Worm (Caenorhabditis elegans) whole organism, mixed stage, embryonic: Measurements from ENCODE around the gene sru-12.

ENCODE experiments used
- ceh-43 ChIP-seq: fragments of 200-800 bp; sonication (Bioruptor generic); optimal IDR thresholded peaks from 2 replicates; lab custom pipeline; 2018; ENCODE audit warnings: mild to moderate bottlenecking, missing genetic modification characterization, moderate library complexity, missing compliant biosample characterization
- ces-1 ChIP-seq: fragments of 150-350 bp; optimal IDR thresholded peaks from 2 replicates; lab custom pipeline; 2014; ENCODE audit warnings: missing biosample characterization, missing genetic modification reagents, missing genetic modification characterization
- elt-1 ChIP-seq: sonication (generic microtip); optimal IDR thresholded peaks from 2 replicates; lab custom pipeline; 2017; ENCODE audit warnings: missing genetic modification characterization, mild to moderate bottlenecking, missing compliant biosample characterization, antibody characterized with exemption, moderate library complexity, borderline replicate concordance; ENCODE audit not compliant: insufficient read depth
- elt-3 ChIP-seq: fragments of 150-350 bp; optimal IDR thresholded peaks from 2 replicates; lab custom pipeline; 2014; ENCODE audit warnings: missing biosample characterization, missing genetic modification characterization
- ham-2 ChIP-seq: fragments of 200-800 bp; sonication (Bioruptor generic); optimal IDR thresholded peaks from 2 replicates; lab custom pipeline; 2018; ENCODE audit warnings: mild to moderate bottlenecking, missing genetic modification characterization, missing compliant biosample characterization
- lin-13 ChIP-seq: fragments of 150-350 bp; optimal IDR thresholded peaks from 2 replicates; lab custom pipeline; 2014; ENCODE audit warnings: missing biosample characterization, missing genetic modification characterization
- lsy-2 ChIP-seq: fragments of 150-350 bp; optimal IDR thresholded peaks from 2 replicates; lab custom pipeline; 2014; ENCODE audit warnings: missing biosample characterization, missing genetic modification characterization
- mab-5 ChIP-seq: fragments of 150-350 bp; optimal IDR thresholded peaks from 2 replicates; lab custom pipeline; 2014; ENCODE audit warnings: missing biosample characterization, missing genetic modification characterization
- mep-1 ChIP-seq: fragments of 150-350 bp; optimal IDR thresholded peaks from 2 replicates; lab custom pipeline; 2017; ENCODE audit warnings: missing biosample characterization, missing genetic modification reagents, missing genetic modification characterization, inconsistent platforms
- nhr-12 ChIP-seq: fragments of 150-350 bp; optimal IDR thresholded peaks from 2 replicates; lab custom pipeline; 2014; ENCODE audit warnings: missing biosample characterization, missing genetic modification characterization
- nhr-237 ChIP-seq: fragments of 150-350 bp; optimal IDR thresholded peaks from 2 replicates; lab custom pipeline; 2014; ENCODE audit warnings: missing biosample characterization, missing genetic modification characterization
- unc-120 ChIP-seq: sonication (generic microtip); optimal IDR thresholded peaks from 2 replicates; lab custom pipeline; 2017; ENCODE audit warnings: missing genetic modification characterization, missing compliant biosample characterization; ENCODE audit not compliant: poor library complexity, severe bottlenecking
- unc-62 ChIP-seq: fragments of 150-350 bp; optimal IDR thresholded peaks from 2 replicates; lab custom pipeline; 2014; ENCODE audit warnings: missing biosample characterization, missing genetic modification reagents, missing genetic modification characterization
- ztf-11 ChIP-seq: fragments of 150-350 bp; optimal IDR thresholded peaks from 2 replicates; lab custom pipeline; 2014; ENCODE audit warnings: missing biosample characterization, missing genetic modification characterization

ce11 chrIV:13540165-13540564 is 42.8 kb upstream of the sru-12 start, which contains the start of gene rsd-2:
- TF ChIP-seq nhr-12 (tag; lab: Kevin White, UChicago) (no peak), nhr-237 (tag; lab: Kevin White, UChicago) (no peak), ceh-43 (GFP tag; lab: Kevin White, UChicago) (no peak), ztf-11 (tag; lab: Kevin White, UChicago) (no peak), elt-1 (tag; lab: Kevin White, UChicago) (no peak), unc-120 (tag; lab: Kevin White, UChicago) (no peak), lsy-2 (tag; lab: Kevin White, UChicago) (no peak), lin-13 (tag; lab: Kevin White, UChicago) (no peak), mep-1 (tag; lab: Kevin White, UChicago) (no peak), ces-1 (GFP tag; lab: Kevin White, UChicago) (no peak), mab-5 (no peak), ham-2 (GFP tag; lab: Kevin White, UChicago) (no peak), unc-62 (GFP tag; lab: Kevin White, UChicago) (no peak), elt-3 (tag; lab: Kevin White, UChicago) (no peak)
